Worm (Caenorhabditis elegans) whole organism, midembryonic: ENCODE data around the gene W03F9.4.
A peak's percentile ranks its signal among the peaks of the same experiment; 100 is the strongest.

Experiments used
- T22C8.4 ChIP-seq: fragments of 200-800 bp; sonication (Bioruptor generic); IDR thresholded peaks from 2 replicates; pipeline ENCODE4 v1.3.6; 2022; ENCODE audit warnings: missing genetic modification characterization, missing compliant biosample characterization
- cog-1 ChIP-seq: sonication (generic microtip); optimal IDR thresholded peaks from 2 replicates; lab custom pipeline; 2016; ENCODE audit warnings: missing genetic modification characterization, missing compliant biosample characterization
- flt-1 ChIP-seq: fragments of 200-800 bp; sonication (Bioruptor generic); IDR thresholded peaks from 2 replicates; pipeline ENCODE4 v1.3.6; 2022; ENCODE audit warnings: missing genetic modification characterization, missing compliant biosample characterization
- klf-2 ChIP-seq: fragments of 200-800 bp; sonication (Bioruptor generic); conservative IDR thresholded peaks from 2 replicates; pipeline ENCODE4 v1.3.6; 2022; ENCODE audit warnings: missing genetic modification reagents, missing genetic modification characterization, missing compliant biosample characterization
- med-1 ChIP-seq: sonication (generic microtip); optimal IDR thresholded peaks from 2 replicates; lab custom pipeline; 2017; ENCODE audit warnings: missing genetic modification characterization, mild to moderate bottlenecking, missing compliant biosample characterization, antibody characterized with exemption, missing genetic modification reagents; ENCODE audit not compliant: insufficient read depth
- ref-1 ChIP-seq: fragments of 200-800 bp; sonication (Bioruptor generic); conservative IDR thresholded peaks from 2 replicates; pipeline ENCODE4 v1.3.6; 2022; ENCODE audit warnings: missing genetic modification reagents, missing genetic modification characterization, missing compliant biosample characterization
- tab-1 ChIP-seq: fragments of 200-800 bp; sonication (Bioruptor generic); IDR thresholded peaks from 2 replicates; pipeline ENCODE4 v1.3.6; 2022; ENCODE audit warnings: missing genetic modification characterization, missing compliant biosample characterization
- ztf-23 ChIP-seq: fragments of 200-800 bp; sonication (Bioruptor generic); IDR thresholded peaks from 2 replicates; pipeline ENCODE4 v1.3.6; 2022; ENCODE audit warnings: missing genetic modification reagents, missing genetic modification characterization, missing compliant biosample characterization
- ztf-29 ChIP-seq: fragments of 200-800 bp; sonication (Bioruptor generic); IDR thresholded peaks from 2 replicates; pipeline ENCODE4 v1.3.6; 2022; ENCODE audit warnings: missing genetic modification reagents, missing genetic modification characterization, missing compliant biosample characterization

W03F9.4 gene

DNA sequence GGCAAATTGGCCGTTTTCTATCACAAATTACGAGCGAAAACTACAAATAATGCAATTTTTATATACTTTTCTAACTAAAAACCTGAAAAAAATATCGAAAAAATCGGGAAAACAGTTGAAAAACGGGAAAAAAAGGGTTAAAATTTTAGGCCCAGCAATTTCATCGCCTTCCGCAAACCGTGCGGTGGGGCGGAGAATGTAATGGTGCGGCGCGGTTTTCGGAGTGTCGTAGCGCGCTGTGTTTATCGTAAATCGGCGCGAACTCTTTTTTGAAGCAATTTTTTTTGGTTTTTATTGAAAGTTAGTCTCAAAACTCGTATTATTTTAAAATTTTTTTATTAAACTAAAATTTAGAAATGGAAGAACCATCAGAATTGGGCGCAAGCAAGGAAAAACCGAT is 46.7 kb downstream of the W03F9.4 start, which contains the start of gene picd-1:
Gene picd-1 (plus strand): TSS at position 352 of the 400 bp plus-strand sequence.
- TF ChIP-seq ztf-23 (GFP tag; lab: Robert Waterston, UW) (no peak), cog-1 (tag; lab: Kevin White, UChicago) (peak; percentile 22), flt-1 (GFP tag; lab: Robert Waterston, UW) (0 out of 2 replicates have a peak, but pooled peaks have one; percentile 26)

DNA sequence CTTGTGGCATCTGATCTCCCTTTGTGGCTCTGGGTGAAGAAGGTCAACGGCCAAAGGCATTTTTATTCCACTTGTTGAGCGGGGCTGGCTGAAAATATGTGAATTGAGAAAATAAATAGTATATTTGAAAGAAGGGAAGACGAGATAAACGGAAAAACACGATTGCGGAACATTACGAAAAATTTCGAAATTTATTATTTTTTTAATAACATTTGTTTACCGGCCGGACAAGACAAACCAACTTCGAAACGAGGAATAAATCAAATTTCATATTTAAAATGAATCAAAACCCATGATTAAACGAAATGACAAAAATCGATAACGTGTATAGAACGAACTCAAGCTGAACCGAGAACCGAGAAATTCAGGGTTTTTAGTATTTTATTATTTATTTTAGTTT is 47.2 kb downstream of the W03F9.4 start, which contains the start of gene rps-27:
Gene rps-27 (minus strand): TSS at position 101 of the 400 bp plus-strand sequence.
- TF ChIP-seq tab-1, result no peak
- no peak for TF ChIP-seq T22C8.4 (GFP tag; lab: Robert Waterston, UW)
- TF ChIP-seq ztf-23 (GFP tag; lab: Robert Waterston, UW), result no peak
- TF ChIP-seq klf-2 (GFP tag; lab: Robert Waterston, UW), result no peak
- TF ChIP-seq ztf-29, result no peak
- no peak for TF ChIP-seq med-1 (GFP tag; lab: Kevin White, UChicago)
- no peak for TF ChIP-seq ref-1 (GFP tag; lab: Robert Waterston, UW)
- TF ChIP-seq flt-1 (GFP tag; lab: Robert Waterston, UW), result no peak
- no peak for TF ChIP-seq cog-1 (tag; lab: Kevin White, UChicago)

DNA sequence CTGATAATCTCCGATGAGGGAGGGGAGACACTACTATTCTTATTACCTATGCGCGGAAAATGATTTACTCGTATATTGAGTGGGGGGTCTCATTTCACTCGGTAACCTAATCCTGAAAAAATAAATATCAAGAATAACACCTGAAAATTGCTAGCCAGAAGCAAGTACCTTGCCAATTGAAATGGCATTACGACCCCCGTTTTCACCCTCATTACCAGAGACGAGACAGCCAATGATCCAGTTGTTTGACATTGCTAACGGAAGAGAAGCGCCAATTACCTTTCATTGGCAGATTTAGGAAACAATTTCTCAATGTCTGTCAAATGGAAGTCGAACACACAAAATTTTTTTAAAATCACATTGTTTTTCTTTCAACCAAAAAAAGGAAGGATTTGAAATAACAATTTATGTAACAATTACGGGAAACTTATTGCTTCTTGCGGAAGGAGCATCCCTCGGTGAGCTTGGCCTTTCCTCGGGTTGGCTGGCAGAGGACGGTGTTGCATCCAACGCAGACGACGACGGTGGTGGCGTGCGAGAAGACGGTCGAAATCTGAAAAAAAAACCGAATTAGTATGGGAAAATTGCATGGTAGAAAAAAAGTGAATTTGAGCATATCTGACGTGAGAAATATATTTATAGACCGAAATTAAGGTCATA is 48.0 kb downstream of the W03F9.4 start:
- 0 out of 2 replicates have a peak, but pooled peaks have one; percentile 24 for TF ChIP-seq ref-1 (GFP tag; lab: Robert Waterston, UW)
- TF ChIP-seq ztf-23 (GFP tag; lab: Robert Waterston, UW), result no peak
- no peak for TF ChIP-seq klf-2 (GFP tag; lab: Robert Waterston, UW)

DNA sequence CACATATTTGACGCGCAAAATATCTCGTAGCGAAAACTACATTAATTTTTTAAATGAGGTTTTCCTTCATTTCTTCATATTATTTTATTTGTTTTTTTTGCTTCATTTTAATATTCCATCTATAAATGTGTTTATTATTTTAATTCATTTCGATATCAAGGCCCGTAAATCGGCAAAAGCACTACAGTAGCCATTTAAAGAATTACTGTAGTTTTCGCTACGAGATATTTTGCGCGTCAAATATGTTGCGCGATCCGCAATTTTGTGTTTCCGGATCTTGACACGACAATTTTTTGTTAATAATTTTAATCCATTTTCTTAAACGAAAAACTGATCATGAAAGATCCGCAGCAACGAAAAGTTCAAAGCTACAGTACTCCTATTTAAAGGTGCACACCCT is 49.0 kb downstream of the W03F9.4 start:
- TF ChIP-seq flt-1 (GFP tag; lab: Robert Waterston, UW), result no peak
- TF ChIP-seq ztf-29, result no peak
- TF ChIP-seq T22C8.4 (GFP tag; lab: Robert Waterston, UW), result no peak
- TF ChIP-seq klf-2 (GFP tag; lab: Robert Waterston, UW), result no peak
- TF ChIP-seq tab-1, result no peak
- TF ChIP-seq med-1 (GFP tag; lab: Kevin White, UChicago), result no peak
- TF ChIP-seq cog-1 (tag; lab: Kevin White, UChicago), result no peak
- no peak for TF ChIP-seq ref-1 (GFP tag; lab: Robert Waterston, UW)
- TF ChIP-seq ztf-23 (GFP tag; lab: Robert Waterston, UW), result no peak
